Fruit fly (Drosophila melanogaster): ENCODE measurements around the gene Gnmt.

The Gnmt gene

dm6 chr3R:12642051-12642532 is 32.3 kb upstream of the Gnmt start, which contains the start of gene CG6753:
TSS of gene CG6753 (minus strand) at chr3R:12642482.
- TF ChIP-seq Hr78 (GFP tag; optimal IDR thresholded peaks at IDR 0.05) (no peak), N (GFP tag; optimal IDR thresholded peaks at IDR 0.05) (no peak), br (GFP tag; optimal IDR thresholded peaks at IDR 0.05) (no peak), pan (optimal IDR thresholded peaks at IDR 0.05) (no peak), fru (GFP tag; optimal IDR thresholded peaks at IDR 0.05) (no peak), rgr (GFP tag; optimal IDR thresholded peaks at IDR 0.05) (no peak), dsf (GFP tag; optimal IDR thresholded peaks at IDR 0.05; ENCODE audit: borderline replicate concordance) (no peak), usp (GFP tag; optimal IDR thresholded peaks at IDR 0.05) (no peak), Mio (GFP tag; optimal IDR thresholded peaks at IDR 0.05) (no peak), Myc (optimal IDR thresholded peaks at IDR 0.05) (no peak), Dif (GFP tag; optimal IDR thresholded peaks at IDR 0.05; ENCODE audit: partially characterized antibody) (no peak), Hnf4 (GFP tag; optimal IDR thresholded peaks at IDR 0.05) (no peak), h (GFP tag; optimal IDR thresholded peaks at IDR 0.05) (no peak), CG32264 (GFP tag; optimal IDR thresholded peaks at IDR 0.05) (no peak), Jra (GFP tag; optimal IDR thresholded peaks at IDR 0.05) (no peak)

dm6 chr3R:12644621-12645310 is 29.6 kb upstream of the Gnmt start:
- no peak for TF ChIP-seq CrebA (GFP tag; optimal IDR thresholded peaks at IDR 0.05; ENCODE audit: borderline replicate concordance)
- no peak for TF ChIP-seq Sp1 (GFP tag; optimal IDR thresholded peaks at IDR 0.05)
- no peak for TF ChIP-seq pan (optimal IDR thresholded peaks at IDR 0.05)
- TF ChIP-seq brk (GFP tag; optimal IDR thresholded peaks at IDR 0.05): no peak
- TF ChIP-seq dl (GFP tag; optimal IDR thresholded peaks at IDR 0.05; ENCODE audit: insufficient read depth in 1 of 2, partially characterized antibody in 2 of 2): no peak
- TF ChIP-seq jim (GFP tag; optimal IDR thresholded peaks at IDR 0.05): no peak
- peak; percentile 15 for TF ChIP-seq HLH106 (tag; optimal IDR thresholded peaks at IDR 0.05)

- TF ChIP-seq Hnf4 (GFP tag; optimal IDR thresholded peaks at IDR 0.05): no peak
- no peak for TF ChIP-seq Abd-B (GFP tag; optimal IDR thresholded peaks at IDR 0.05)
- TF ChIP-seq rgr (GFP tag; optimal IDR thresholded peaks at IDR 0.05): no peak
- TF ChIP-seq Hr78 (GFP tag; optimal IDR thresholded peaks at IDR 0.05): no peak
- no peak for TF ChIP-seq foxo (GFP tag; optimal IDR thresholded peaks at IDR 0.05)
- no peak for TF ChIP-seq Vsx2 (GFP tag; optimal IDR thresholded peaks at IDR 0.05; ENCODE audit: partially characterized antibody)
- TF ChIP-seq Dfd (GFP tag; optimal IDR thresholded peaks at IDR 0.05): no peak
- TF ChIP-seq brk (GFP tag; optimal IDR thresholded peaks at IDR 0.05): no peak
- no peak for TF ChIP-seq psq (GFP tag; optimal IDR thresholded peaks at IDR 0.05)
- no peak for TF ChIP-seq Dif (GFP tag; optimal IDR thresholded peaks at IDR 0.05; ENCODE audit: partially characterized antibody)
These were observed 28.6 kb upstream of the Gnmt start for dm6 chr3R:12645771-12646317.

dm6 chr3R:12646926-12647325 is 27.5 kb upstream of the Gnmt start:
- TF ChIP-seq Dfd (GFP tag; optimal IDR thresholded peaks at IDR 0.05): no peak
- no peak for TF ChIP-seq HLH106 (tag; optimal IDR thresholded peaks at IDR 0.05)
- no peak for TF ChIP-seq Vsx2 (GFP tag; optimal IDR thresholded peaks at IDR 0.05; ENCODE audit: partially characterized antibody)
- no peak for TF ChIP-seq GATAd (GFP tag; optimal IDR thresholded peaks at IDR 0.05)
- no peak for TF ChIP-seq psq (GFP tag; optimal IDR thresholded peaks at IDR 0.05)
- no peak for TF ChIP-seq Sp1 (GFP tag; optimal IDR thresholded peaks at IDR 0.05)
- TF ChIP-seq dl (GFP tag; optimal IDR thresholded peaks at IDR 0.05; ENCODE audit: insufficient read depth in 1 of 2, partially characterized antibody in 2 of 2): no peak
- TF ChIP-seq Hr83 (GFP tag; optimal IDR thresholded peaks at IDR 0.05; ENCODE audit: poor library complexity, severe bottlenecking): no peak
- no peak for TF ChIP-seq woc (GFP tag; optimal IDR thresholded peaks at IDR 0.05)
- TF ChIP-seq Myc (optimal IDR thresholded peaks at IDR 0.05): no peak
- TF ChIP-seq dmrt93B (GFP tag; optimal IDR thresholded peaks at IDR 0.05): no peak
- no peak for TF ChIP-seq CG9705 (GFP tag; optimal IDR thresholded peaks at IDR 0.05)
- TF ChIP-seq dsf (GFP tag; optimal IDR thresholded peaks at IDR 0.05; ENCODE audit: borderline replicate concordance): no peak
